Fruit fly (Drosophila melanogaster): Measurements from ENCODE around the gene CG32263.

CG32263 gene

DNA sequence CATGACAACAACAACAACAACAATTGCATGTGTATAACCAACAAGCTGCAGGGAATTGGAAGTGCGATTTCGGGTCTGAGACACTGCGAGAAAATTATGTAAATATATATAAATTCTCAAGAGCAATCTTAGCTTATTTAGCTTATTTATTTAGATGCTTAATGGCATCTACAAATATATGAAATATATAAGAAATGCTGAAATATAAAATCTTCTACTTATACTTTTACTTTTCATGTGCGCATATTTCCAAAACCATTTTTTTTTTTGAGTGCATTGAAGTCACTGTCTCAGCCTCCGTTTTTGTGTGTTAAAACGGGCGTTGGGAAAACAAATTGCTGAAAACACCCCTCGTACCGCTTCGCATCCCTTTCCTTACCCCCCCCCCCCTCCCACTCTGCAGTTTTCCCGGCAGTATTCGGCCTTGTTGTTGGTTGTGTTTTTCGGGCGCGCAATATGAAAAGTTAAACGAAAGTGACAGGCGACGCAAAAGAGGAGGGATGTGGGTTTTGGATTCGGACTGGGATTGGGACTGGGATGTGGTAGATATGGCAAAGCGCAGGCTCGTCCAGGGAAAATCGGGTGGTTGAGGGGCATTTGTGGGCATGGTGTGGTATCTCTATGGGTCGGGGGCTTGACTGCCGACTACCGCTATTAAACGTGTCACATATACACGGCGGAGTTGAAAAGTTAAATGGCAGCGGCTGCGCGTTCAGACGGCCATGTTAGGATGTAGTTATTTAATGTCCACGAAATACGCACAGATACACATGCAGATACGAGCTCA is 44.5 kb upstream of the CG32263 start (continued):
- TF ChIP-seq YL-1 (GFP tag; optimal IDR thresholded peaks at IDR 0.05) (no peak), CG12299 (tag; optimal IDR thresholded peaks at IDR 0.05) (no peak), CG8089 (GFP tag; optimal IDR thresholded peaks at IDR 0.05) (no peak), BtbVII (GFP tag; optimal IDR thresholded peaks at IDR 0.05) (no peak), pfk (GFP tag; optimal IDR thresholded peaks at IDR 0.05) (no peak), CG3281 (GFP tag; optimal IDR thresholded peaks at IDR 0.05) (no peak), ERR (GFP tag; optimal IDR thresholded peaks at IDR 0.05) (no peak), so (GFP tag; IDR thresholded peaks at IDR 0.05) (no peak), CG14014 (GFP tag; IDR thresholded peaks at IDR 0.05) (no peak), maf-S (GFP tag; optimal IDR thresholded peaks at IDR 0.05) (no peak), CG34376 (GFP tag; optimal IDR thresholded peaks at IDR 0.05) (no peak), CG15696 (tag; optimal IDR thresholded peaks at IDR 0.05) (peak; percentile 73), Hr78 (GFP tag; optimal IDR thresholded peaks at IDR 0.05) (no peak), CG18262 (tag; optimal IDR thresholded peaks at IDR 0.05) (peak; percentile 75), scrt (GFP tag; optimal IDR thresholded peaks at IDR 0.05) (peak; percentile 83), sob (GFP tag; IDR thresholded peaks at IDR 0.05) (no peak), stc (GFP tag; IDR thresholded peaks at IDR 0.05) (peak; percentile 50; the same call in 1 of the 2 replicates), CG16815 (GFP tag; optimal IDR thresholded peaks at IDR 0.05) (peak; percentile 55), nom (GFP tag; optimal IDR thresholded peaks at IDR 0.05) (no peak), ems (GFP tag; optimal IDR thresholded peaks at IDR 0.05) (no peak), CG14050 (GFP tag; IDR thresholded peaks at IDR 0.05) (no peak), kay (GFP tag; optimal IDR thresholded peaks at IDR 0.05) (no peak), CG11398 (GFP tag; optimal IDR thresholded peaks at IDR 0.05) (no peak), Fer2 (tag; optimal IDR thresholded peaks at IDR 0.05) (no peak), CG15601 (tag; optimal IDR thresholded peaks at IDR 0.05) (peak; percentile 59), CG11456 (GFP tag; IDR thresholded peaks at IDR 0.05) (no peak), ewg (GFP tag; optimal IDR thresholded peaks at IDR 0.05) (peak; percentile 65), gfzf (GFP tag; optimal IDR thresholded peaks at IDR 0.05) (no peak), CG4617 (GFP tag; optimal IDR thresholded peaks at IDR 0.05; ENCODE audit: borderline replicate concordance) (no peak), D (optimal IDR thresholded peaks at IDR 0.05) (no peak), D (GFP tag; optimal IDR thresholded peaks at IDR 0.05) (peak; percentile 75), vvl (GFP tag; IDR thresholded peaks at IDR 0.05) (peak; percentile 73), CG10147 (GFP tag; optimal IDR thresholded peaks at IDR 0.05) (no peak), CG17912 (GFP tag; optimal IDR thresholded peaks at IDR 0.05) (no peak), seq (GFP tag; IDR thresholded peaks at IDR 0.05) (peak; percentile 50; the same call in 1 of the 2 replicates), CG13424 (tag; optimal IDR thresholded peaks at IDR 0.05) (peak; percentile 63), croc (GFP tag; conservative IDR thresholded peaks at IDR 0.05) (peak; percentile 48; the same call in 1 of the 3 replicates), danr (GFP tag; IDR thresholded peaks at IDR 0.05) (no peak), Ets97D (GFP tag; optimal IDR thresholded peaks at IDR 0.05) (no peak), CG2875 (GFP tag; optimal IDR thresholded peaks at IDR 0.05) (peak; percentile 22), Dip3 (GFP tag; optimal IDR thresholded peaks at IDR 0.05) (no peak), Xrp1 (GFP tag; IDR thresholded peaks at IDR 0.05) (peak; percentile 89), Poxn (GFP tag; IDR thresholded peaks at IDR 0.05) (no peak), E2f2 (GFP tag; IDR thresholded peaks at IDR 0.05) (no peak; the same call in 1 of the 2 replicates), da (GFP tag; optimal IDR thresholded peaks at IDR 0.05) (no peak), cg (GFP tag; optimal IDR thresholded peaks at IDR 0.05) (peak; percentile 49), CG7271 (tag; optimal IDR thresholded peaks at IDR 0.05) (no peak), bbx (GFP tag; IDR thresholded peaks at IDR 0.05; ENCODE audit: partially characterized antibody) (no peak), CG6813 (GFP tag; optimal IDR thresholded peaks at IDR 0.05) (peak; percentile 10)

Data from whole organism, embryonic.